Worm (Caenorhabditis elegans) whole organism, L1 larva: ENCODE data around the gene T20B12.4.
A peak's percentile ranks its signal among the peaks of the same experiment; 100 is the strongest.

Experiments used
- ces-1 ChIP-seq: fragments of 150-350 bp; optimal IDR thresholded peaks from 2 replicates; lab custom pipeline; 2014; ENCODE audit warnings: missing biosample characterization, missing genetic modification reagents, missing genetic modification characterization
- egl-27 ChIP-seq, 2 experiments: fragments of 150-350 bp in 1 of 2; sonication (generic microtip); optimal IDR thresholded peaks; 3 replicates each; lab custom pipeline; 2017 to 2018; ENCODE audit warnings: missing biosample characterization in 2 of 2, missing genetic modification characterization in 2 of 2, missing genetic modification reagents in 2 of 2
- jun-1 ChIP-seq: fragments of 150-350 bp; optimal IDR thresholded peaks from 2 replicates; lab custom pipeline; 2014; ENCODE audit warnings: missing biosample characterization, missing genetic modification reagents, missing genetic modification characterization
- nhr-11 ChIP-seq: fragments of 150-350 bp; optimal IDR thresholded peaks from 2 replicates; lab custom pipeline; 2014; ENCODE audit warnings: missing biosample characterization, missing genetic modification characterization
- zip-4 ChIP-seq: fragments of 200-800 bp; sonication (Bioruptor generic); optimal IDR thresholded peaks from 2 replicates; lab custom pipeline; 2018; ENCODE audit warnings: mild to moderate bottlenecking, missing genetic modification characterization, moderate library complexity, missing compliant biosample characterization
- ztf-4 ChIP-seq: fragments of 150-350 bp; optimal IDR thresholded peaks from 2 replicates; lab custom pipeline; 2014; ENCODE audit warnings: missing biosample characterization, missing genetic modification characterization

- TF ChIP-seq ztf-4 (peak; percentile 49), zip-4 (GFP tag; lab: Kevin White, UChicago) (no peak), nhr-11 (tag; lab: Kevin White, UChicago) (no peak), egl-27 (tag; optimal IDR thresholded peaks at IDR 0.05; lab: Kevin White, UChicago) (no peak), ces-1 (no peak), jun-1 (tag; lab: Kevin White, UChicago) (no peak)
Observed at ce11 chrIII:7329155-7329732, 38.3 kb upstream of the T20B12.4 start, which contains the start of gene lab-2.
